Fruit fly (Drosophila melanogaster): ENCODE results near the gene CG34427.

The CG34427 gene

DNA sequence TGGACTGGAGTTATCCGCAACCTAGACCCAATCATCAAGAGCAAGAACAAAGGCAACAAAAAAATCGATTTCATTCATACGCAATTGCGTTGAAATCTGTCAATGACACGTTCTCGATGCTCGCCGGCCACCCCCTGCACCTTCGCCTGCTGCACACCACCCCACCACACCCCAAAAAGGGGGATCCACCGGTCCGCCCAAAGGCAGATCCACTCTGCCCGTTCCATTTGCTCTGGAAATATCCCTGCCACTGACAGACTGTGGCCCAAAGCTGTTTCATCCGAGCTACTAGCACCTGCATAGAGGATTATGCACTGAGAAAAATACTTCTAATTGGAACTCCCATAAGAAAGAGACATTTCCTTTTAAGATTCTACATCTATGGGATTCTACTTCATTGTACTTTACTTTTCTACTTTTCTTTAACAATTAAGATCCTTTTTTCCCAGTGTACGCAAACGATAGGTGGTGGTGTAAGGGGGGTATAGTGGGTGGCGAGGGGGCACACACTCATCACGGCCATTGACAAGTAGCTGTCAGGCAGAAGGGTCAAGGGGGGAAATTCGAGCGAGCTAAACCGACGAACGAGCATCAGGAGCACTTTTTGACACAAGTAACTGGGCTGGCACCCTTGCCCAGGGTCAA lies 19.3 kb downstream of the CG34427 start:
- no peak for TF ChIP-seq CG17801 (GFP tag; optimal IDR thresholded peaks at IDR 0.05; ENCODE audit: partially characterized antibody)

DNA sequence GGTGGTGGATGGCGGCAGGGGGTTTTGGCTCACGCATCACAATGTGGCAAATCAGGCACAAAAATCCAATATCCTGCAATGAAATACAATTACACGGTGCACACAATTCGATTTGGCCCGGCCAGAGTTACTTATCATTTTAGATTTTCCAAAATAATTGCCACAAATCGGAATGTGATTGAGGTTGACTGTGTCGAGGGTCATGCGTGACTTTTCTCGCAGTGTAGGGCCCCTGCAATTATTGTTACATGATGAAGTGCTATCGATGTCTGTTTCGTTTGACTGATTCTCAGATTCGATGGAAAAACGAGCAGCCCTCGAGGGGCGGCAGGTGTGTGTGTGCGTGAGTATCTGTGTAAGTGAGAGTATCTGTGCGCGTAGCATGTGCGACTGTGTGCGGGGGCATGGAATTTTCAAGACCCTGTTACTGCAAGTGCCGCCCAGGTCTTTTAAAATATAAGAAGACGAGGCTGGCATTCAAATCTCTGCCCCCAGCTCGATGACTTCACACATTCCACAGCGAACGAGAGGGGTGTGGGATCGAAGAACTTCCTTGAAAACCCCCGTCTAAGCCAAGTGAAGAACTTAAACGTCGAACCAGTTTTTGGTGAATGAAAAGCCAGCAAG lies 20.0 kb downstream of the CG34427 start:
- TF ChIP-seq CG17801 (GFP tag; optimal IDR thresholded peaks at IDR 0.05; ENCODE audit: partially characterized antibody), result no peak

DNA sequence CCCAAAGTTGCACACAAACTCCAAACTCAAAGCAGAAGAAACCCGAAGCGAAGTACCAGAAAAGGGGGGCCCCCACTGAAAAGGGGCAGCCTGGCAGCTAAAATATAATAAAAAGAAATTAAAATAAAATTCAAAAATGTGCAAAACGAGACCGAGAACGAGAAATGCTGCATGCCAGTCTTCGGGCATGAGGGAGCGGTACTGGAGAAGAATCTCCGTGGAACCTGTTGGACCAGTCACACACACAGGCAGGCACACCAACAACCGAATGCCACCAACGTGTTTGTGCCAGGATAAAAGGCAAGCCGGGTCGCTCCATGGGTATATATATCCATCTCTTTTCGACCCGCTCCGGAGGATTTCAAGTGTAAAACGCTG lies 20.5 kb downstream of the CG34427 start:
- no peak for TF ChIP-seq CG17801 (GFP tag; optimal IDR thresholded peaks at IDR 0.05; ENCODE audit: partially characterized antibody)

DNA sequence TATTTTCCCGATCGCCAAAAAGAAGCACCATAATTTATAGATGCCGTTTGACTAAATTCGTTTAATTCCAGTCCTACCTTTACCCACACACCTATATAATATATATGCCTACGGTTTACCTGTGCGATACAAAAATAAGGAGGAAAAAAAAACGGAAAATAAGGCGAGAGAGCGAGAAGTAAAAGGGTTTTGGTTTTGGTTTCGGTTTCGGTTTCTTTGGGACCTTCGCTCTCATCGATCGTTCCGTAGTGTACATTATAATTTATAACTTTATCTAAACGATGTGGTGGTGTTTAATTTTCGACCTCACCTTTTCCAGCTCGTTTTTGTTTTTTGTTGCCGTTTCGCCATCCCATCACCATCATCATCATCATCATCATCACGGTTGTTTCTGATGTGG lies 21.0 kb downstream of the CG34427 start:
- no peak for TF ChIP-seq CG17801 (GFP tag; optimal IDR thresholded peaks at IDR 0.05; ENCODE audit: partially characterized antibody)

dm6 chr3L:8826038-8826437 lies 21.5 kb downstream of the CG34427 start:
- TF ChIP-seq CG17801 (GFP tag; optimal IDR thresholded peaks at IDR 0.05; ENCODE audit: partially characterized antibody), result no peak

DNA sequence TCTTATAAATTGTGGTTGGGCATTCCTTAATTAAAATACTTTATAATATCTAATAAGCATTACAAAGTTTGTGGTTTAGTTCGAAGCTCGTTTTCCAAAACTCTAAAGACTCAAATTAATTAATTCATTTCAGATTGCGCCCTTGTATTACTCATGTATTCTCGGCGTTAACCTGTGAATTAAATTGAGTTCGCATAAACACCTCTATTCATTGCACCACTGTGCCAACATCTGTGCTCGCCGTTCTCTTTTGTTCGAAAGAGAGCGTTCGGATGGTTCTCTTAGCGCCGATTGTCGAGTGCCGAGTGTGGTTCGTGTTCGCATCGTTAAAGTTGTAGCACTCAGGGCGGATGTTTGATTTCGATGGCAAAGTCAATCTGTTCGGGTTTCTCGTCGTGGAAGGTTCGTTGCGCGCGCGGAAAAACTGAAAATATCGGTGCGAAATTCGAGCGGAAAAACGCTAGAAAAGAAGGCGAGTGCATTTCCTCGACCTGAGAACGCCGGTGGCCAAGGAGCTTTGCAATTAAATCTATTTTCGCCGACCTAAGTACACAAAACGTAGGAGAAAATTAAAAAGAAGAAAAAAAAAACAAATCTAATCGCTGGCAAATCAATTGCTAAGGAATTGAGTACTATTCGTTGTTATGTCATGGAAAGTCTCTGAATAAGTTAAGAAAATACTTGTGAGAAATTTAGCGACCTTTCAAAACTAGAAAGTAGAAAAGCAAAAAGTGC lies 22.7 kb downstream of the CG34427 start, which contains the start of gene dally:
Gene dally, plus strand, starts transcription at position 373 of the 735 bp plus-strand sequence.
- TF ChIP-seq CG17801 (GFP tag; optimal IDR thresholded peaks at IDR 0.05; ENCODE audit: partially characterized antibody), result peak; percentile 37

- no peak for TF ChIP-seq CG17801 (GFP tag; optimal IDR thresholded peaks at IDR 0.05; ENCODE audit: partially characterized antibody)
Observed at dm6 chr3L:8827868-8828159, 23.2 kb downstream of the CG34427 start.

DNA sequence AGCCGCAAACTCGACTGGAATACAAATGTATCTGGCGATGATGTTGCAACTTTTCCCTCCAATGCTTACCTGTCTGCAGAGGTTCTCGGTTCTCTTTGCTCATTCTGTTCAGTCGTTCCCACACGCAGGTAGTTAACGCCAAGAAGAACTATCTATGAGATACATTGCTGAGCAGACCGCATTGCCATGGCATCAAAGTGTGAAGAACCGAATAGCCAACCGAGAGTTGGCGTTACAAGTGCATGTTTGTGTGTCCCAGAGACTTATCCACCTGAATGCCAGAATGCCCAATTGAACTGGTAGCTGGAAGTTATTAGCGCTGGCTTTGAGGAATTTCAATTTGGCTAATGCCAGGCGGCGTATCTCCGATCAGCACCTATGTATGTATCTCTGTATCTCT lies 25.0 kb downstream of the CG34427 start:
- TF ChIP-seq CG17801 (GFP tag; optimal IDR thresholded peaks at IDR 0.05; ENCODE audit: partially characterized antibody), result no peak

DNA sequence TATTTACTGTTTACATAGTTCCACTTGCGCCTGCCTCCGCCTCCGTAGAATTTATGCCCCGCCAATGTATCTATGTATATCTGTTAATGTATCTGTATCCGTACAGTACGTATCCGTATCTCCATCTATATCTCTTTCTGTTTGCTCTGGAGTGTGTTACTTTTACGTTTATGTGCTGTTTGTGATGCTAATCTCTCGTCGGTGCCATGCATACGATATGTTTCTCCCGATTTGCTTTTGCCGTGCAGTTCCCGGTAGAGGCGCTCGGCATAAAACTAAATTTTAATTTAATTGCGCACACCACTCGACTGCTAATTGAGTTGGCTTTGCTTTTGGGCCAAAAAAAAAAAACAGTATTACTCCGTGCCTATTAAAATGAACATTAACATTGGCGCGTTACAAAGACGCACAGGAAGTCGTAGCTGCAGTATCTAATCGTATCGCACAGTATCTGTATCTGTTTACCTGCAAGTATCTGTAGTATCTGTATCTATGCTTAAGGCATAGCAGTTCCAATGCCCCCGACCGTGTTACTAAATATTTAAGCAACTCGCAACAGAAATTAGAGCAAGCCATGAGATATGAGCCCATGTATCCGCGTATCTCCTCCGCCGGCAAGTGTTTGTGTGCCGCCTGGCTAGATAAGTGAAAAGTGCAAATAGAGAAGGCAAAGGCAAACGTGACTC lies 25.6 kb downstream of the CG34427 start:
- TF ChIP-seq CG17801 (GFP tag; optimal IDR thresholded peaks at IDR 0.05; ENCODE audit: partially characterized antibody), result no peak

DNA sequence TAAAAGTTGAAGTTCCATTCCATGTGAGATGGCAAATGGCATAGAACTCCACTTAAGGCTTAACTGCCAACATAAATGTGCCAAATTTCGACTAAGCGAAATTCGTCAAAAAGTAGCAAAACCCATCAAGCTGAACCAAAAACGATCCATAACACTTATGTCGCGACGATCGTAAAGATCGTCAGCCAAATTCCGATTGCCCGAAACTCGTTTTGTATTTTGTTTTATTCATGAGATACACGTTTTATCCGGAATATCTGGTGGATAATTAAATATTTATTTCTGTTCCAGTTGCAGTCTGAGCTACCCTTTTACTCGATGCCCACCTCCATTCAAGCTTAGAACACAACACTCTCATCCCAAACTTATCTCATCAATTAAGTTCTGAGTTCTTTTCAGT lies 26.4 kb downstream of the CG34427 start:
- no peak for TF ChIP-seq CG17801 (GFP tag; optimal IDR thresholded peaks at IDR 0.05; ENCODE audit: partially characterized antibody)

DNA sequence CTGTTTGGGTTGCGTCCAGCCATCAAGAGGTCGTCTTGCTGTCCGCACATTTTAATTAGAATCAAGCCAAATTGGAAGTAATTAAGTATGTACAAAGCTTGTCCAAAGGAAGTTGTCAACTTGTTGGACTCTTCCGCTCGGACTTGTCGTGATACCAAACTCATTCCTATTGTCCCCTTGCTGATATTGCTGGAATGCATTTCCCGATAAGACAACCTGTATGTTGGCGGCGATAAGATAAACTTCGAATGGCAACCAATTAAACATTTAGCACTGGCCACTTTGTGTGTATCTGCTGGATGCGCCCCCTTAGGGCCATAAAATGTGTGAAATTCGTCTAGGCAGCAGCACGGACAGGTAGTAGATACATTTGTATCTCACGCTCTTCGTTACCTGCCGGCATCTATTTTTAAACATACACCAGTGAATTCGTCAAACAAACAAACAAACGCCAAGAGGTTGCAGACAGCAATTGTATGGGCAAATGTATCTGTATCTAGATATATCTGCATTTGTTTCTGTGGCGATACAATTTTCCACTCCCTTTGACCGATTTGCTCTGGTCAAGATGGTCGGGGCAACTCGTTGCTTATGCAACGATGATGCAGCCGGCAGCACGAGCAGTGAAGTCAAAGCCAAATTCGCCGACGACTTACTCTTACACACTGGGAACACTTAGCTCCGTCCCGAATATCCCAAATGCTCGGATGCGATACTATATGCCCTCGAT lies 28.3 kb downstream of the CG34427 start:
- no peak for TF ChIP-seq CG17801 (GFP tag; optimal IDR thresholded peaks at IDR 0.05; ENCODE audit: partially characterized antibody)

DNA sequence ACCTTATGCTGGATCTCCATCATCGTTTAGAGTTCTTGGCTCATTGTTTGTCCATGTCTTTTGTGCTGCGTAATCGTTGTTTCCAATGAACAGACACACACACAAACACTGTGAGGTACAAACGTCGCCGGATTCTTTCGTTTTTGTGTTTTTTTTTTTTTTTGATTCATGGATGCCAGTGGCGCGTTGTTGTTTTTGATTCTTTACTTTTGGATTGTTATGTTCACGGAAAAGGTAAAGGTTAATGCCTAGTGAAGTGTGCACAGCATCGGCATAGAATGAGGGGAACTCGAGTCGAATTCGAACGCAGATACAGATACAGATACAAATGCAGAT lies 28.9 kb downstream of the CG34427 start:
- no peak for TF ChIP-seq CG17801 (GFP tag; optimal IDR thresholded peaks at IDR 0.05; ENCODE audit: partially characterized antibody)

- TF ChIP-seq CG17801 (GFP tag; optimal IDR thresholded peaks at IDR 0.05; ENCODE audit: partially characterized antibody), result no peak
Observed at dm6 chr3L:8834486-8834885, 29.9 kb downstream of the CG34427 start.

- no peak for TF ChIP-seq CG17801 (GFP tag; optimal IDR thresholded peaks at IDR 0.05; ENCODE audit: partially characterized antibody)
Observed at dm6 chr3L:8834886-8835285, 30.3 kb downstream of the CG34427 start.

- no peak for TF ChIP-seq CG17801 (GFP tag; optimal IDR thresholded peaks at IDR 0.05; ENCODE audit: partially characterized antibody)
Observed at dm6 chr3L:8835441-8835840, 30.9 kb downstream of the CG34427 start.

Measured in ovary, adult (tissue).